Fruit fly (Drosophila melanogaster): Measurements from ENCODE around the gene CG14406.

The CG14406 gene

dm6 chrX:14936250-14936649 lies 25.6 kb upstream of the CG14406 start:
- TF ChIP-seq CG8478 (optimal IDR thresholded peaks at IDR 0.05) = no peak
- no peak for TF ChIP-seq Dll (optimal IDR thresholded peaks at IDR 0.05)
- TF ChIP-seq EcR (GFP tag; optimal IDR thresholded peaks at IDR 0.05) = no peak
- no peak for TF ChIP-seq psq (optimal IDR thresholded peaks at IDR 0.05)
- TF ChIP-seq usp (GFP tag; optimal IDR thresholded peaks at IDR 0.05) = no peak
- TF ChIP-seq pan (optimal IDR thresholded peaks at IDR 0.05) = no peak

- TF ChIP-seq EcR (GFP tag; optimal IDR thresholded peaks at IDR 0.05) (no peak), psq (optimal IDR thresholded peaks at IDR 0.05) (no peak), usp (GFP tag; optimal IDR thresholded peaks at IDR 0.05) (no peak), pan (optimal IDR thresholded peaks at IDR 0.05) (no peak), Dll (optimal IDR thresholded peaks at IDR 0.05) (no peak), CG8478 (optimal IDR thresholded peaks at IDR 0.05) (no peak)
Measured at dm6 chrX:14931296-14931695, 20.7 kb upstream of the CG14406 start.

dm6 chrX:14929813-14930212 lies 19.2 kb upstream of the CG14406 start:
- TF ChIP-seq usp (GFP tag; optimal IDR thresholded peaks at IDR 0.05) (no peak), CG8478 (optimal IDR thresholded peaks at IDR 0.05) (no peak), EcR (GFP tag; optimal IDR thresholded peaks at IDR 0.05) (no peak), Dll (optimal IDR thresholded peaks at IDR 0.05) (no peak), pan (optimal IDR thresholded peaks at IDR 0.05) (no peak), psq (optimal IDR thresholded peaks at IDR 0.05) (no peak)

- TF ChIP-seq psq (optimal IDR thresholded peaks at IDR 0.05) (no peak), Dll (optimal IDR thresholded peaks at IDR 0.05) (no peak), pan (optimal IDR thresholded peaks at IDR 0.05) (no peak), CG8478 (optimal IDR thresholded peaks at IDR 0.05) (no peak), usp (GFP tag; optimal IDR thresholded peaks at IDR 0.05) (no peak), EcR (GFP tag; optimal IDR thresholded peaks at IDR 0.05) (no peak)
Measured at dm6 chrX:14928844-14929243, 18.2 kb upstream of the CG14406 start, which contains the start of gene CG32591. CG32591 (minus strand) TSS chrX:14928944.

- TF ChIP-seq EcR (GFP tag; optimal IDR thresholded peaks at IDR 0.05) (no peak), psq (optimal IDR thresholded peaks at IDR 0.05) (no peak), pan (optimal IDR thresholded peaks at IDR 0.05) (no peak), Dll (optimal IDR thresholded peaks at IDR 0.05) (no peak), usp (GFP tag; optimal IDR thresholded peaks at IDR 0.05) (no peak), CG8478 (optimal IDR thresholded peaks at IDR 0.05) (no peak)
Measured at dm6 chrX:14923277-14924019, 12.8 kb upstream of the CG14406 start, which contains the start of gene CG9503. CG9503 (minus strand) TSS chrX:14923493.

dm6 chrX:14922396-14923276 lies 12.0 kb upstream of the CG14406 start:
- TF ChIP-seq EcR (GFP tag; optimal IDR thresholded peaks at IDR 0.05) = peak in 1 of 2 experiments; percentile 64
- TF ChIP-seq usp (GFP tag; optimal IDR thresholded peaks at IDR 0.05) = no peak

- TF ChIP-seq usp (GFP tag; optimal IDR thresholded peaks at IDR 0.05) (no peak), Dll (optimal IDR thresholded peaks at IDR 0.05) (no peak), pan (optimal IDR thresholded peaks at IDR 0.05) (no peak), EcR (GFP tag; optimal IDR thresholded peaks at IDR 0.05) (peak in 1 of 2 experiments; percentile 17), psq (optimal IDR thresholded peaks at IDR 0.05) (no peak)
Measured at dm6 chrX:14918750-14919247, 8.2 kb upstream of the CG14406 start, which contains the start of gene Eo. Eo (minus strand) TSS chrX:14918800.

dm6 chrX:14913706-14914303 lies 3.2 kb upstream of the CG14406 start, which contains the start of gene CG12398:
CG12398 (minus strand) TSS chrX:14913812.
- TF ChIP-seq EcR (GFP tag; optimal IDR thresholded peaks at IDR 0.05) (no peak), psq (optimal IDR thresholded peaks at IDR 0.05) (no peak), usp (GFP tag; optimal IDR thresholded peaks at IDR 0.05) (no peak), CG8478 (optimal IDR thresholded peaks at IDR 0.05) (no peak), Dll (optimal IDR thresholded peaks at IDR 0.05) (no peak), pan (optimal IDR thresholded peaks at IDR 0.05) (no peak)

- TF ChIP-seq pan (optimal IDR thresholded peaks at IDR 0.05) (no peak), CG8478 (optimal IDR thresholded peaks at IDR 0.05) (no peak), EcR (GFP tag; optimal IDR thresholded peaks at IDR 0.05) (no peak), usp (GFP tag; optimal IDR thresholded peaks at IDR 0.05) (no peak)
Measured at dm6 chrX:14909658-14910378, 827 bp downstream of the CG14406 start, which contains the start of gene fiz. fiz (minus strand) TSS chrX:14909708.

- no peak for TF ChIP-seq Dll (optimal IDR thresholded peaks at IDR 0.05)
- no peak for TF ChIP-seq CG8478 (optimal IDR thresholded peaks at IDR 0.05)
- no peak for TF ChIP-seq usp (GFP tag; optimal IDR thresholded peaks at IDR 0.05)
- TF ChIP-seq psq (optimal IDR thresholded peaks at IDR 0.05) = no peak
- TF ChIP-seq pan (optimal IDR thresholded peaks at IDR 0.05) = no peak
- TF ChIP-seq EcR (GFP tag; optimal IDR thresholded peaks at IDR 0.05) = no peak
Measured at dm6 chrX:14909051-14909450, 1.6 kb downstream of the CG14406 start.

- TF ChIP-seq Dll (optimal IDR thresholded peaks at IDR 0.05) (no peak), EcR (GFP tag; optimal IDR thresholded peaks at IDR 0.05) (no peak), CG8478 (optimal IDR thresholded peaks at IDR 0.05) (no peak)
Measured at dm6 chrX:14905499-14906044, 5.1 kb downstream of the CG14406 start, which contains the start of gene CG9512. CG9512 (minus strand) TSS chrX:14905549.

Measured in whole organism.